Fruit fly (Drosophila melanogaster): ENCODE measurements around the gene CG15465.

The CG15465 gene

DNA sequence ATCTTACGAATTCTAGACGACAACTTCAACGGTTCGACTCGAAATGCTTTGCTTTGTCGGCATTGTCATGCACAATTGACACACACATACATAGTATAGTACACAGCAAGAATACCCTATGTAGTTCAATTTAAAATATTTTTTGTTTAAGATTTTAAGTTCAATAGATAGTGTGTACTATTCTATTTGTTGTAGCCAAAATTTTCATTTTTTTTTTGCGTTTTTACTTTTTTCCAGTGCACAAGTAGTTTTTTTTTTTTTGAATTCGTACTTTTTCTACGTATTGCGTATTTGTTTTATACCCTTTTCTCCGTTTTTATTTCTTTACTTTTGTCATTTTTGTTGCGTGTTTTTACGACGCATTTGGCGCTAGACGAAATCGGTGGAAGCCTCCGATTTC lies 23.6 kb upstream of the CG15465 start (continued):
- TF ChIP-seq BEAF-32 (GFP tag; optimal IDR thresholded peaks at IDR 0.05) (no peak), HLH54F (GFP tag; optimal IDR thresholded peaks at IDR 0.05) (no peak), Xbp1 (GFP tag; optimal IDR thresholded peaks at IDR 0.05) (peak; percentile 9), Camta (GFP tag; optimal IDR thresholded peaks at IDR 0.05) (peak; percentile 20), Taf1 (GFP tag; IDR thresholded peaks at IDR 0.05) (0 out of 2 replicates have a peak, but pooled peaks have one; percentile 31), CG6765 (GFP tag; optimal IDR thresholded peaks at IDR 0.05) (no peak), fd96Cb (tag; optimal IDR thresholded peaks at IDR 0.05) (no peak), CG9797 (GFP tag; optimal IDR thresholded peaks at IDR 0.05) (no peak), CG13894 (tag; optimal IDR thresholded peaks at IDR 0.05) (no peak), cad (GFP tag; optimal IDR thresholded peaks at IDR 0.05) (no peak), Lhr (GFP tag; optimal IDR thresholded peaks at IDR 0.05) (no peak), NC2α (GFP tag; optimal IDR thresholded peaks at IDR 0.05) (no peak), sr (GFP tag; IDR thresholded peaks at IDR 0.05) (no peak), Dip3 (GFP tag; optimal IDR thresholded peaks at IDR 0.05) (no peak), chn (GFP tag; optimal IDR thresholded peaks at IDR 0.05) (no peak), Hr3 (GFP tag; optimal IDR thresholded peaks at IDR 0.05) (no peak), ato (GFP tag; IDR thresholded peaks at IDR 0.05; ENCODE audit: partially characterized antibody) (no peak), CG13624 (GFP tag; optimal IDR thresholded peaks at IDR 0.05) (peak; percentile 41), Aef1 (GFP tag; IDR thresholded peaks at IDR 0.05) (no peak), lab (GFP tag; optimal IDR thresholded peaks at IDR 0.05) (no peak), CG10209 (GFP tag; optimal IDR thresholded peaks at IDR 0.05) (no peak), vvl (GFP tag; IDR thresholded peaks at IDR 0.05) (no peak), kni (GFP tag; optimal IDR thresholded peaks at IDR 0.05) (no peak), disco-r (GFP tag; optimal IDR thresholded peaks at IDR 0.05) (no peak), CG1024 (GFP tag; IDR thresholded peaks at IDR 0.05) (no peak), CG10979 (tag; optimal IDR thresholded peaks at IDR 0.05) (peak; percentile 13), CG14710 (tag; optimal IDR thresholded peaks at IDR 0.05) (no peak), CG32767 (GFP tag; IDR thresholded peaks at IDR 0.05) (no peak), Fer1 (GFP tag; optimal IDR thresholded peaks at IDR 0.05) (no peak), CG15696 (tag; optimal IDR thresholded peaks at IDR 0.05) (no peak), Sry-δ (GFP tag; optimal IDR thresholded peaks at IDR 0.05) (no peak), tio (GFP tag; optimal IDR thresholded peaks at IDR 0.05) (no peak), fru (optimal IDR thresholded peaks at IDR 0.05) (no peak), otp (GFP tag; IDR thresholded peaks at IDR 0.05) (no peak), lbe (GFP tag; optimal IDR thresholded peaks at IDR 0.05) (no peak), CG8924 (tag; optimal IDR thresholded peaks at IDR 0.05) (no peak), CG11093 (GFP tag; IDR thresholded peaks at IDR 0.05) (no peak), Side (GFP tag; optimal IDR thresholded peaks at IDR 0.05) (no peak), sob (GFP tag; IDR thresholded peaks at IDR 0.05) (no peak), nerfin-1 (tag; optimal IDR thresholded peaks at IDR 0.05) (no peak), CG2129 (GFP tag; IDR thresholded peaks at IDR 0.05; ENCODE audit: partially characterized antibody) (no peak), sima (GFP tag; optimal IDR thresholded peaks at IDR 0.05) (no peak), ara (GFP tag; IDR thresholded peaks at IDR 0.05) (no peak; the same call in 1 of the 2 replicates), gsb (GFP tag; IDR thresholded peaks at IDR 0.05) (no peak), chif (GFP tag; optimal IDR thresholded peaks at IDR 0.05) (peak in 1 of 2 experiments; percentile 6), CG11247 (GFP tag; IDR thresholded peaks at IDR 0.05) (no peak), CG11695 (GFP tag; IDR thresholded peaks at IDR 0.05) (0 out of 3 replicates have a peak, but pooled peaks have one; percentile 35), Dad (GFP tag; optimal IDR thresholded peaks at IDR 0.05) (no peak), Ets97D (GFP tag; optimal IDR thresholded peaks at IDR 0.05) (no peak), CG6689 (GFP tag; IDR thresholded peaks at IDR 0.05) (peak; percentile 42), Oli (tag; optimal IDR thresholded peaks at IDR 0.05) (no peak), E2f2 (GFP tag; IDR thresholded peaks at IDR 0.05) (no peak)
